Worm (Caenorhabditis elegans) whole organism, L1 larva: Measurements from ENCODE around the gene pin-2.

Experiments
- C04F5.9 ChIP-seq: sonication (generic microtip); optimal IDR thresholded peaks from 2 replicates; lab custom pipeline; 2016; ENCODE audit warnings: missing genetic modification characterization, missing compliant biosample characterization
- C16A3.4 ChIP-seq: fragments of 150-350 bp; optimal IDR thresholded peaks from 2 replicates; lab custom pipeline; 2014; ENCODE audit warnings: missing biosample characterization, missing genetic modification characterization
- aha-1 ChIP-seq: fragments of 150-350 bp; optimal IDR thresholded peaks from 2 replicates; lab custom pipeline; 2014; ENCODE audit warnings: missing biosample characterization, missing genetic modification characterization
- aly-2 ChIP-seq: fragments of 150-350 bp; optimal IDR thresholded peaks from 2 replicates; lab custom pipeline; 2014; ENCODE audit warnings: missing biosample characterization, missing genetic modification characterization
- blmp-1 ChIP-seq: fragments of 150-350 bp; optimal IDR thresholded peaks from 2 replicates; lab custom pipeline; 2014; ENCODE audit warnings: missing biosample characterization, missing genetic modification characterization
- ceh-82 ChIP-seq, 3 experiments: fragments of 150-350 bp in 1 of 3; sonication (generic microtip) in 2 of 3; optimal IDR thresholded peaks; 2 replicates each; lab custom pipeline; 2014 to 2017; ENCODE audit warnings: missing biosample characterization in 3 of 3, missing genetic modification characterization in 3 of 3
- ceh-88 ChIP-seq: fragments of 200-800 bp; sonication (Bioruptor generic); IDR thresholded peaks from 2 replicates; pipeline ENCODE4 v1.3.6; 2022; ENCODE audit warnings: missing genetic modification characterization, missing compliant biosample characterization
- ceh-90 ChIP-seq: sonication (generic microtip); optimal IDR thresholded peaks from 2 replicates; lab custom pipeline; 2016; ENCODE audit warnings: missing genetic modification characterization, missing compliant biosample characterization
- egl-13 ChIP-seq: sonication (generic microtip); optimal IDR thresholded peaks from 2 replicates; lab custom pipeline; 2016; ENCODE audit warnings: missing genotype, missing genetic modification reagents, missing genetic modification characterization, missing compliant biosample characterization
- egl-27 ChIP-seq, 2 experiments: fragments of 150-350 bp in 1 of 2; sonication (generic microtip); optimal IDR thresholded peaks; 3 replicates each; lab custom pipeline; 2017 to 2018; ENCODE audit warnings: missing biosample characterization in 2 of 2, missing genetic modification characterization in 2 of 2, missing genetic modification reagents in 2 of 2
- elt-2 ChIP-seq: sonication (generic microtip); optimal IDR thresholded peaks from 2 replicates; lab custom pipeline; 2016; ENCODE audit warnings: missing genetic modification characterization, mild to moderate bottlenecking, inconsistent platforms, missing compliant biosample characterization, missing genetic modification reagents
- ets-5 ChIP-seq: fragments of 200-800 bp; sonication (Bioruptor generic); IDR thresholded peaks from 2 replicates; pipeline ENCODE4 v1.3.6; 2022; ENCODE audit warnings: missing genetic modification characterization, missing compliant biosample characterization
- fkh-4 ChIP-seq: sonication (generic microtip); optimal IDR thresholded peaks from 2 replicates; lab custom pipeline; 2016; ENCODE audit warnings: missing compliant biosample characterization, missing genetic modification characterization, borderline replicate concordance
- fkh-8 ChIP-seq: sonication (generic microtip); optimal IDR thresholded peaks from 2 replicates; lab custom pipeline; 2016; ENCODE audit warnings: mild to moderate bottlenecking, missing genetic modification characterization, missing compliant biosample characterization
- fos-1 ChIP-seq: fragments of 150-350 bp; optimal IDR thresholded peaks from 2 replicates; lab custom pipeline; 2014; ENCODE audit warnings: missing biosample characterization, missing genetic modification characterization
- grh-1 ChIP-seq: fragments of 200-800 bp; sonication (Bioruptor generic); IDR thresholded peaks from 2 replicates; pipeline ENCODE4 v1.3.6; 2022; ENCODE audit warnings: missing genetic modification reagents, missing genetic modification characterization, missing compliant biosample characterization
- hlh-17 ChIP-seq: fragments of 200-800 bp; sonication (Bioruptor generic); optimal IDR thresholded peaks from 2 replicates; lab custom pipeline; 2018; ENCODE audit warnings: missing genetic modification characterization, mild to moderate bottlenecking, missing compliant biosample characterization, moderate library complexity, borderline replicate concordance
- hlh-4 ChIP-seq: sonication (generic microtip); optimal IDR thresholded peaks from 2 replicates; lab custom pipeline; 2016; ENCODE audit warnings: mild to moderate bottlenecking, missing genetic modification characterization, missing compliant biosample characterization
- hpl-2 ChIP-seq: fragments of 150-350 bp; optimal IDR thresholded peaks from 2 replicates; lab custom pipeline; 2014; ENCODE audit warnings: missing biosample characterization, missing genetic modification reagents, missing genetic modification characterization
- irx-1 ChIP-seq: sonication (generic microtip); optimal IDR thresholded peaks from 2 replicates; lab custom pipeline; 2016; ENCODE audit warnings: missing genetic modification characterization, missing compliant biosample characterization
- lin-14 ChIP-seq: fragments of 200-800 bp; sonication (Bioruptor generic); optimal IDR thresholded peaks from 2 replicates; lab custom pipeline; 2018; ENCODE audit warnings: mild to moderate bottlenecking, missing genetic modification characterization, moderate library complexity, missing compliant biosample characterization
- lin-35 ChIP-seq, 2 experiments: fragments of 150-350 bp; optimal IDR thresholded peaks; 2 replicates each; lab custom pipeline; 2014; ENCODE audit warnings: missing biosample characterization in 2 of 2, missing genetic modification characterization in 2 of 2, missing genetic modification reagents in 2 of 2
- lin-39 ChIP-seq: fragments of 150-350 bp; optimal IDR thresholded peaks from 2 replicates; lab custom pipeline; 2014; ENCODE audit warnings: missing biosample characterization, missing genetic modification reagents, missing genetic modification characterization
- mef-2 ChIP-seq: fragments of 150-350 bp; optimal IDR thresholded peaks from 2 replicates; lab custom pipeline; 2014; ENCODE audit warnings: missing biosample characterization, missing genetic modification characterization
- mep-1 ChIP-seq: fragments of 150-350 bp; optimal IDR thresholded peaks from 2 replicates; lab custom pipeline; 2014; ENCODE audit warnings: missing biosample characterization, missing genetic modification characterization
- nhr-11 ChIP-seq: fragments of 150-350 bp; optimal IDR thresholded peaks from 2 replicates; lab custom pipeline; 2014; ENCODE audit warnings: missing biosample characterization, missing genetic modification characterization
- nhr-12 ChIP-seq: sonication (generic microtip); optimal IDR thresholded peaks from 2 replicates; lab custom pipeline; 2017; ENCODE audit warnings: missing biosample characterization, missing genetic modification characterization
- nhr-20 ChIP-seq: sonication (generic microtip); optimal IDR thresholded peaks from 2 replicates; lab custom pipeline; 2016; ENCODE audit warnings: mild to moderate bottlenecking, missing genetic modification characterization, missing compliant biosample characterization
- nhr-47 ChIP-seq: sonication (generic microtip); optimal IDR thresholded peaks from 2 replicates; lab custom pipeline; 2016; ENCODE audit warnings: mild to moderate bottlenecking, missing genetic modification characterization, moderate library complexity, missing compliant biosample characterization
- nhr-71 ChIP-seq: sonication (generic microtip); optimal IDR thresholded peaks from 2 replicates; lab custom pipeline; 2016; ENCODE audit warnings: mild to moderate bottlenecking, missing genetic modification characterization, moderate library complexity, missing compliant biosample characterization
- nhr-76 ChIP-seq: sonication (generic microtip); optimal IDR thresholded peaks from 2 replicates; lab custom pipeline; 2017; ENCODE audit warnings: missing biosample characterization, missing genetic modification characterization
- nhr-77 ChIP-seq: fragments of 150-350 bp; optimal IDR thresholded peaks from 2 replicates; lab custom pipeline; 2014; ENCODE audit warnings: missing biosample characterization, missing genetic modification characterization
- nhr-84 ChIP-seq: sonication (generic microtip); optimal IDR thresholded peaks from 2 replicates; lab custom pipeline; 2017; ENCODE audit warnings: missing biosample characterization, missing genetic modification characterization
- nhr-85 ChIP-seq: sonication (generic microtip); peaks from one replicate; lab custom pipeline; 2016; ENCODE audit warnings: missing genetic modification characterization, inconsistent platforms, missing compliant biosample characterization
- nhr-90 ChIP-seq: sonication (generic microtip); optimal IDR thresholded peaks from 2 replicates; lab custom pipeline; 2016; ENCODE audit warnings: mild to moderate bottlenecking, missing genetic modification characterization, missing compliant biosample characterization; ENCODE audit not compliant: poor library complexity
- pag-3 ChIP-seq: sonication (generic microtip); optimal IDR thresholded peaks from 2 replicates; lab custom pipeline; 2017; ENCODE audit warnings: missing genetic modification characterization, mild to moderate bottlenecking, missing compliant biosample characterization, antibody characterized with exemption, borderline replicate concordance; ENCODE audit not compliant: insufficient read depth
- pax-3 ChIP-seq: fragments of 200-800 bp; sonication (Bioruptor generic); optimal IDR thresholded peaks from 2 replicates; lab custom pipeline; 2018; ENCODE audit warnings: mild to moderate bottlenecking, missing genetic modification characterization, moderate library complexity, missing compliant biosample characterization
- rnt-1 ChIP-seq: sonication (generic microtip); optimal IDR thresholded peaks from 2 replicates; lab custom pipeline; 2016; ENCODE audit warnings: mild to moderate bottlenecking, missing genetic modification characterization, moderate library complexity, missing compliant biosample characterization
- skn-1 ChIP-seq: fragments of 150-350 bp; optimal IDR thresholded peaks from 2 replicates; lab custom pipeline; 2014; ENCODE audit warnings: missing biosample characterization, missing genetic modification characterization
- snpc-4 ChIP-seq: fragments of 150-350 bp; optimal IDR thresholded peaks from 2 replicates; lab custom pipeline; 2014; ENCODE audit warnings: missing biosample characterization, missing genetic modification characterization
- snu-23 ChIP-seq: sonication (generic microtip); optimal IDR thresholded peaks from 2 replicates; lab custom pipeline; 2016; ENCODE audit warnings: missing genetic modification characterization, missing compliant biosample characterization
- sptf-1 ChIP-seq: fragments of 150-350 bp; optimal IDR thresholded peaks from 2 replicates; lab custom pipeline; 2014; ENCODE audit warnings: missing biosample characterization, missing genetic modification characterization
- swsn-7 ChIP-seq: sonication (generic microtip); optimal IDR thresholded peaks from 2 replicates; lab custom pipeline; 2016; ENCODE audit warnings: missing genetic modification characterization, missing compliant biosample characterization
- tlp-1 ChIP-seq: fragments of 150-350 bp; optimal IDR thresholded peaks from 2 replicates; lab custom pipeline; 2014; ENCODE audit warnings: missing biosample characterization, missing genetic modification characterization
- unc-62 ChIP-seq: fragments of 150-350 bp; optimal IDR thresholded peaks from 2 replicates; lab custom pipeline; 2014; ENCODE audit warnings: missing biosample characterization, missing genetic modification reagents, missing genetic modification characterization
- unc-86 ChIP-seq: sonication (generic microtip); optimal IDR thresholded peaks from 2 replicates; lab custom pipeline; 2016; ENCODE audit warnings: missing genetic modification characterization, missing compliant biosample characterization
- xbp-1 ChIP-seq: sonication (generic microtip); optimal IDR thresholded peaks from 2 replicates; lab custom pipeline; 2016; ENCODE audit warnings: missing genetic modification characterization, missing compliant biosample characterization
- ztf-11 ChIP-seq, 2 experiments: sonication (generic microtip); optimal IDR thresholded peaks; 2 replicates each; lab custom pipeline; 2016 to 2017; ENCODE audit warnings: missing genetic modification characterization in 2 of 2, missing biosample characterization in 1 of 2, missing compliant biosample characterization in 1 of 2
- ztf-4 ChIP-seq: fragments of 150-350 bp; optimal IDR thresholded peaks from 2 replicates; lab custom pipeline; 2014; ENCODE audit warnings: missing biosample characterization, missing genetic modification characterization

The pin-2 gene

ce11 chrIV:12836208-12836607 is 42.6 kb downstream of the pin-2 start, which contains the start of gene M02B1.3:
Gene M02B1.3, plus strand, starts transcription at chrIV:12836508.
- TF ChIP-seq egl-13 (tag; lab: Kevin White, UChicago) (no peak), aha-1 (tag; lab: Kevin White, UChicago) (no peak), ceh-88 (GFP tag; lab: Robert Waterston, UW) (no peak), snpc-4 (tag; lab: Kevin White, UChicago) (no peak), snu-23 (no peak), nhr-47 (tag; lab: Kevin White, UChicago) (no peak), fkh-4 (tag; lab: Kevin White, UChicago) (no peak), pag-3 (tag; lab: Kevin White, UChicago) (no peak), skn-1 (tag; lab: Kevin White, UChicago) (no peak), nhr-84 (tag; lab: Kevin White, UChicago) (no peak), egl-27 (tag; optimal IDR thresholded peaks at IDR 0.05; lab: Kevin White, UChicago) (no peak), mef-2 (tag; lab: Kevin White, UChicago) (no peak), lin-39 (tag; lab: Kevin White, UChicago) (no peak), ceh-82 (tag; optimal IDR thresholded peaks at IDR 0.05; lab: Kevin White, UChicago) (no peak)

- no peak for TF ChIP-seq swsn-7 (tag; lab: Kevin White, UChicago)
- no peak for TF ChIP-seq nhr-90 (tag; lab: Kevin White, UChicago)
- peak; percentile 5 for TF ChIP-seq irx-1 (tag; lab: Kevin White, UChicago)
- peak in 2 of 3 experiments; percentile 13 to 16 for TF ChIP-seq ceh-82 (tag; optimal IDR thresholded peaks at IDR 0.05; lab: Kevin White, UChicago)
- no peak for TF ChIP-seq hpl-2 (GFP tag; lab: Kevin White, UChicago)
- no peak for TF ChIP-seq fkh-8 (tag; lab: Kevin White, UChicago)
- no peak for TF ChIP-seq nhr-11
- no peak for TF ChIP-seq aha-1 (tag; lab: Kevin White, UChicago)
- no peak for TF ChIP-seq pag-3 (tag; lab: Kevin White, UChicago)
- TF ChIP-seq unc-62 (GFP tag; lab: Kevin White, UChicago): no peak
- no peak for TF ChIP-seq ztf-11 (tag; optimal IDR thresholded peaks at IDR 0.05; lab: Kevin White, UChicago)
- no peak for TF ChIP-seq nhr-12
- no peak for TF ChIP-seq fkh-4 (tag; lab: Kevin White, UChicago)
- no peak for TF ChIP-seq aly-2 (tag; lab: Kevin White, UChicago)
- TF ChIP-seq lin-14 (GFP tag; lab: Kevin White, UChicago): peak; percentile 83
- no peak for TF ChIP-seq pax-3 (tag; lab: Kevin White, UChicago)
- no peak for TF ChIP-seq hlh-4 (tag; lab: Kevin White, UChicago)
- no peak for TF ChIP-seq nhr-84 (tag; lab: Kevin White, UChicago)
- TF ChIP-seq xbp-1 (tag; lab: Kevin White, UChicago): no peak
- no peak for TF ChIP-seq ceh-90 (tag; lab: Kevin White, UChicago)
- no peak for TF ChIP-seq skn-1 (tag; lab: Kevin White, UChicago)
- TF ChIP-seq C04F5.9: no peak
- TF ChIP-seq hlh-17 (GFP tag; lab: Kevin White, UChicago): no peak
- TF ChIP-seq tlp-1 (tag; lab: Kevin White, UChicago): no peak
- TF ChIP-seq rnt-1 (tag; lab: Kevin White, UChicago): no peak
- peak; percentile 86 for TF ChIP-seq blmp-1
- peak in 1 of 2 experiments; percentile 24 for TF ChIP-seq lin-35 (GFP tag; optimal IDR thresholded peaks at IDR 0.05; lab: Kevin White, UChicago)
- TF ChIP-seq nhr-76 (tag; lab: Kevin White, UChicago): no peak
- TF ChIP-seq sptf-1 (tag; lab: Kevin White, UChicago): no peak
- TF ChIP-seq grh-1 (GFP tag; lab: Robert Waterston, UW): peak; percentile 15; the same call in 1 of the 2 replicates
- TF ChIP-seq unc-86 (tag; lab: Kevin White, UChicago): no peak
- no peak for TF ChIP-seq nhr-77 (tag; lab: Kevin White, UChicago)
- TF ChIP-seq ceh-88 (GFP tag; lab: Robert Waterston, UW): no peak
- TF ChIP-seq mef-2 (tag; lab: Kevin White, UChicago): no peak
- TF ChIP-seq snpc-4 (tag; lab: Kevin White, UChicago): no peak
- TF ChIP-seq nhr-20 (tag; lab: Kevin White, UChicago): peak; percentile 40
- no peak for TF ChIP-seq fos-1 (tag; lab: Kevin White, UChicago)
- TF ChIP-seq elt-2 (tag; lab: Kevin White, UChicago): no peak
- TF ChIP-seq nhr-85 (tag; lab: Kevin White, UChicago): peak; percentile 18
- no peak for TF ChIP-seq ztf-4 (tag; lab: Kevin White, UChicago)
- no peak for TF ChIP-seq C16A3.4 (tag; lab: Kevin White, UChicago)
- peak; percentile 30 for TF ChIP-seq nhr-71 (tag; lab: Kevin White, UChicago)
- no peak for TF ChIP-seq ets-5
- TF ChIP-seq snu-23: peak; percentile 51
- TF ChIP-seq lin-39 (tag; lab: Kevin White, UChicago): no peak
- peak; percentile 28 for TF ChIP-seq mep-1 (tag; lab: Kevin White, UChicago)
Measured at ce11 chrIV:12840348-12840747, 46.7 kb downstream of the pin-2 start.
